Worm (Caenorhabditis elegans): ENCODE results near the gene F20D1.3.

- no peak for TF ChIP-seq lin-39 (tag; optimal IDR thresholded peaks at IDR 0.05)
- no peak for TF ChIP-seq nhr-77 (tag; optimal IDR thresholded peaks at IDR 0.05)
- TF ChIP-seq ceh-88 (GFP tag; IDR thresholded peaks at IDR 0.05), result no peak
- TF ChIP-seq efl-3 (GFP tag; optimal IDR thresholded peaks at IDR 0.05), result no peak
- no peak for TF ChIP-seq lin-35 (GFP tag; optimal IDR thresholded peaks at IDR 0.05)
- no peak for TF ChIP-seq nhr-237 (tag; optimal IDR thresholded peaks at IDR 0.05)
- no peak for TF ChIP-seq nhr-11 (tag; optimal IDR thresholded peaks at IDR 0.05)
- TF ChIP-seq nhr-76 (tag; optimal IDR thresholded peaks at IDR 0.05), result no peak
- TF ChIP-seq fos-1 (tag; optimal IDR thresholded peaks at IDR 0.05), result no peak
- no peak for TF ChIP-seq lsy-2 (tag; optimal IDR thresholded peaks at IDR 0.05)
- TF ChIP-seq nhr-12 (tag; optimal IDR thresholded peaks at IDR 0.05), result no peak
- TF ChIP-seq nhr-19 (GFP tag; conservative IDR thresholded peaks at IDR 0.05), result no peak
- no peak for TF ChIP-seq ces-1 (GFP tag; optimal IDR thresholded peaks at IDR 0.05)
Measured at ce11 chrX:14993744-14994143, 17.8 kb downstream of the F20D1.3 start.
